Worm (Caenorhabditis elegans) whole organism, young adult: ENCODE results near the gene C05C8.1.
A peak's percentile ranks its signal among the peaks of the same experiment; 100 is the strongest.

ENCODE experiments used
- B0261.1 ChIP-seq: sonication (generic microtip); optimal IDR thresholded peaks from 2 replicates; lab custom pipeline; 2016; ENCODE audit warnings: mild to moderate bottlenecking, missing genetic modification characterization, moderate library complexity, missing compliant biosample characterization
- B0336.3 ChIP-seq: fragments of 200-800 bp; sonication (Bioruptor generic); IDR thresholded peaks from 2 replicates; pipeline ENCODE4 v1.3.6; 2022; ENCODE audit warnings: missing genetic modification characterization, missing compliant biosample characterization
- C06A6.2 ChIP-seq: fragments of 200-800 bp; sonication (Bioruptor generic); conservative IDR thresholded peaks from 2 replicates; pipeline ENCODE4 v1.3.6; 2022; ENCODE audit warnings: missing genetic modification characterization, missing compliant biosample characterization
- D2030.7 ChIP-seq: fragments of 200-800 bp; sonication (Bioruptor generic); IDR thresholded peaks from 2 replicates; pipeline ENCODE4 v1.3.6; 2022; ENCODE audit warnings: missing genetic modification reagents, missing genetic modification characterization, missing compliant biosample characterization
- F23B12.7 ChIP-seq: sonication (generic microtip); optimal IDR thresholded peaks from 2 replicates; lab custom pipeline; 2017; ENCODE audit warnings: missing genetic modification characterization, mild to moderate bottlenecking, missing compliant biosample characterization, antibody characterized with exemption, moderate library complexity; ENCODE audit not compliant: insufficient read depth
- F39B2.1 ChIP-seq: fragments of 200-800 bp; sonication (Bioruptor generic); IDR thresholded peaks from 2 replicates; pipeline ENCODE4 v1.3.6; 2022; ENCODE audit warnings: missing genetic modification reagents, missing genetic modification characterization, missing compliant biosample characterization
- F49E8.2 ChIP-seq: sonication (generic microtip); optimal IDR thresholded peaks from 3 replicates; lab custom pipeline; 2017; ENCODE audit warnings: missing genetic modification characterization, mild to moderate bottlenecking, missing compliant biosample characterization, antibody characterized with exemption, moderate library complexity; ENCODE audit not compliant: insufficient read depth
- F57C9.4 ChIP-seq: sonication (generic microtip); optimal IDR thresholded peaks from 2 replicates; lab custom pipeline; 2017; ENCODE audit warnings: mild to moderate bottlenecking, missing genetic modification characterization, missing compliant biosample characterization
- Y79H2A.3 ChIP-seq: fragments of 200-800 bp; sonication (Bioruptor generic); conservative IDR thresholded peaks from 2 replicates; pipeline ENCODE4 v1.3.6; 2022; ENCODE audit warnings: missing genetic modification reagents, missing genetic modification characterization, missing compliant biosample characterization
- athp-1 ChIP-seq: sonication (generic microtip); optimal IDR thresholded peaks from 2 replicates; lab custom pipeline; 2017; ENCODE audit warnings: mild to moderate bottlenecking, missing genetic modification characterization, missing compliant biosample characterization
- bed-2 ChIP-seq: fragments of 200-800 bp; sonication (Bioruptor generic); IDR thresholded peaks from 2 replicates; pipeline ENCODE4 v1.3.6; 2022; ENCODE audit warnings: missing genetic modification reagents, missing genetic modification characterization, missing compliant biosample characterization
- ccch-3 ChIP-seq: fragments of 200-800 bp; sonication (Bioruptor generic); optimal IDR thresholded peaks from 2 replicates; lab custom pipeline; 2018; ENCODE audit warnings: mild to moderate bottlenecking, missing genetic modification characterization, missing compliant biosample characterization
- ceh-27 ChIP-seq: fragments of 200-800 bp; sonication (Bioruptor generic); optimal IDR thresholded peaks from 2 replicates; lab custom pipeline; 2018; ENCODE audit warnings: mild to moderate bottlenecking, missing genetic modification characterization, moderate library complexity, missing compliant biosample characterization
- ceh-79 ChIP-seq: sonication (generic microtip); optimal IDR thresholded peaks from 2 replicates; lab custom pipeline; 2017; ENCODE audit warnings: mild to moderate bottlenecking, missing genetic modification characterization, missing compliant biosample characterization
- chd-7 ChIP-seq: sonication (generic microtip); optimal IDR thresholded peaks from 2 replicates; lab custom pipeline; 2016; ENCODE audit warnings: mild to moderate bottlenecking, missing genetic modification characterization, moderate library complexity, missing compliant biosample characterization
- die-1 ChIP-seq: sonication (generic microtip); optimal IDR thresholded peaks from 2 replicates; lab custom pipeline; 2016; ENCODE audit warnings: missing genotype, mild to moderate bottlenecking, missing genetic modification characterization, missing compliant biosample characterization
- dox-1 ChIP-seq: fragments of 200-800 bp; sonication (Bioruptor generic); IDR thresholded peaks from 2 replicates; pipeline ENCODE4 v1.3.6; 2022; ENCODE audit warnings: missing genetic modification reagents, missing genetic modification characterization, missing compliant biosample characterization
- dpff-1 ChIP-seq: sonication (generic microtip); optimal IDR thresholded peaks from 2 replicates; lab custom pipeline; 2017; ENCODE audit warnings: mild to moderate bottlenecking, missing genetic modification characterization, missing compliant biosample characterization
- ets-4 ChIP-seq: fragments of 200-800 bp; sonication (Bioruptor generic); optimal IDR thresholded peaks from 2 replicates; lab custom pipeline; 2018; ENCODE audit warnings: mild to moderate bottlenecking, missing genetic modification characterization, missing compliant biosample characterization
- fkh-3 ChIP-seq: sonication (generic microtip); optimal IDR thresholded peaks from 2 replicates; lab custom pipeline; 2016; ENCODE audit warnings: mild to moderate bottlenecking, missing genetic modification characterization, missing compliant biosample characterization
- gei-17 ChIP-seq: fragments of 200-800 bp; sonication (Bioruptor generic); optimal IDR thresholded peaks from 2 replicates; lab custom pipeline; 2018; ENCODE audit warnings: mild to moderate bottlenecking, missing genetic modification characterization, missing compliant biosample characterization
- him-1 ChIP-seq: sonication (generic microtip); optimal IDR thresholded peaks from 2 replicates; lab custom pipeline; 2016; ENCODE audit warnings: missing genotype, missing genetic modification reagents, missing genetic modification characterization, missing compliant biosample characterization
- hlh-12 ChIP-seq: sonication (generic microtip); optimal IDR thresholded peaks from 2 replicates; lab custom pipeline; 2016; ENCODE audit warnings: missing genetic modification characterization, missing compliant biosample characterization
- hsf-1 ChIP-seq: fragments of 200-800 bp; sonication (Bioruptor generic); IDR thresholded peaks from 2 replicates; pipeline ENCODE4 v1.3.6; 2022; ENCODE audit warnings: missing genetic modification reagents, missing genetic modification characterization, missing compliant biosample characterization
- let-526 ChIP-seq: fragments of 200-800 bp; sonication (Bioruptor generic); IDR thresholded peaks from 2 replicates; pipeline ENCODE4 v1.3.6; 2022; ENCODE audit warnings: missing genetic modification reagents, missing genetic modification characterization, missing compliant biosample characterization
- let-607 ChIP-seq, 2 experiments: fragments of 200-800 bp in 1 of 2; sonication (Bioruptor generic) in 1 of 2; sonication (generic microtip) in 1 of 2; optimal IDR thresholded peaks; 2 replicates each; lab custom pipeline; 2016 to 2018; ENCODE audit warnings: mild to moderate bottlenecking in 2 of 2, missing compliant biosample characterization in 2 of 2, missing genetic modification characterization in 2 of 2, moderate library complexity in 2 of 2, missing genotype in 1 of 2
- lin-35 ChIP-seq, 3 experiments: fragments of 150-350 bp in 2 of 3; sonication (generic microtip) in 1 of 3; optimal IDR thresholded peaks; 2 replicates each; lab custom pipeline; 2014 to 2018; ENCODE audit warnings: missing biosample characterization in 3 of 3, missing genetic modification characterization in 3 of 3, missing genetic modification reagents in 3 of 3
- madf-10 ChIP-seq: sonication (generic microtip); optimal IDR thresholded peaks from 2 replicates; lab custom pipeline; 2016; ENCODE audit warnings: mild to moderate bottlenecking, missing genetic modification characterization, missing compliant biosample characterization
- madf-3 ChIP-seq: fragments of 200-800 bp; sonication (Bioruptor generic); IDR thresholded peaks from 2 replicates; pipeline ENCODE4 v1.3.6; 2022; ENCODE audit warnings: missing genetic modification reagents, missing genetic modification characterization, missing compliant biosample characterization
- madf-6 ChIP-seq: fragments of 200-800 bp; sonication (Bioruptor generic); IDR thresholded peaks from 2 replicates; pipeline ENCODE4 v1.3.6; 2022; ENCODE audit warnings: missing genetic modification reagents, missing genetic modification characterization, missing compliant biosample characterization
- mcd-1 ChIP-seq: fragments of 200-800 bp; sonication (Bioruptor generic); IDR thresholded peaks from 2 replicates; pipeline ENCODE4 v1.3.6; 2022; ENCODE audit warnings: missing genetic modification reagents, missing genetic modification characterization, missing compliant biosample characterization
- nfya-1 ChIP-seq: sonication (generic microtip); optimal IDR thresholded peaks from 2 replicates; lab custom pipeline; 2017; ENCODE audit warnings: antibody characterized with exemption, missing compliant biosample characterization, missing genetic modification characterization, borderline replicate concordance; ENCODE audit not compliant: insufficient read depth
- nfya-2 ChIP-seq: fragments of 200-800 bp; sonication (Bioruptor generic); IDR thresholded peaks from 2 replicates; pipeline ENCODE4 v1.3.6; 2022; ENCODE audit warnings: missing genetic modification reagents, missing genetic modification characterization, missing compliant biosample characterization
- nfyb-1 ChIP-seq: fragments of 200-800 bp; sonication (Bioruptor generic); IDR thresholded peaks from 2 replicates; pipeline ENCODE4 v1.3.6; 2022; ENCODE audit warnings: missing genetic modification reagents, missing genetic modification characterization, missing compliant biosample characterization
- nhr-27 ChIP-seq: fragments of 200-800 bp; sonication (Bioruptor generic); optimal IDR thresholded peaks from 2 replicates; lab custom pipeline; 2018; ENCODE audit warnings: mild to moderate bottlenecking, missing genetic modification characterization, moderate library complexity, missing compliant biosample characterization
- nhr-80 ChIP-seq: sonication (generic microtip); optimal IDR thresholded peaks from 2 replicates; lab custom pipeline; 2016; ENCODE audit warnings: missing genetic modification characterization, missing compliant biosample characterization
- pbrm-1 ChIP-seq: fragments of 200-800 bp; sonication (Bioruptor generic); IDR thresholded peaks from 2 replicates; pipeline ENCODE4 v1.3.6; 2022; ENCODE audit warnings: missing genetic modification reagents, missing genetic modification characterization, missing compliant biosample characterization
- pha-4 ChIP-seq: fragments of 150-350 bp; sonication (generic microtip); optimal IDR thresholded peaks from 2 replicates; lab custom pipeline; 2014; ENCODE audit warnings: missing biosample characterization, missing genetic modification reagents, missing genetic modification characterization
- snpc-1.1 ChIP-seq: sonication (generic microtip); optimal IDR thresholded peaks from 2 replicates; lab custom pipeline; 2017; ENCODE audit warnings: missing genetic modification characterization, mild to moderate bottlenecking, missing compliant biosample characterization, antibody characterized with exemption, moderate library complexity, missing genotype, missing genetic modification reagents; ENCODE audit not compliant: insufficient read depth
- snpc-4 ChIP-seq, 5 experiments: fragments of 150-350 bp in 1 of 5; sonication (generic microtip) in 4 of 5; optimal IDR thresholded peaks; 2 replicates each; lab custom pipeline; 2014 to 2018; ENCODE audit warnings: missing genetic modification characterization in 5 of 5, missing biosample characterization in 3 of 5, antibody characterized with exemption in 2 of 5, mild to moderate bottlenecking in 2 of 5, missing compliant biosample characterization in 2 of 5, missing genotype in 2 of 5, moderate library complexity in 2 of 5, missing genetic modification reagents in 1 of 5
- somi-1 ChIP-seq: fragments of 200-800 bp; sonication (Bioruptor generic); optimal IDR thresholded peaks from 2 replicates; lab custom pipeline; 2018; ENCODE audit warnings: mild to moderate bottlenecking, missing genetic modification characterization, missing compliant biosample characterization
- sptf-2 ChIP-seq: fragments of 200-800 bp; sonication (Bioruptor generic); optimal IDR thresholded peaks from 2 replicates; lab custom pipeline; 2018; ENCODE audit warnings: mild to moderate bottlenecking, missing genetic modification characterization, missing compliant biosample characterization
- tbp1 ChIP-seq: fragments of 200-800 bp; sonication (Bioruptor generic); optimal IDR thresholded peaks from 2 replicates; lab custom pipeline; 2018; ENCODE audit warnings: mild to moderate bottlenecking, missing genetic modification characterization, missing compliant biosample characterization
- tlf-1 ChIP-seq: fragments of 200-800 bp; sonication (Bioruptor generic); optimal IDR thresholded peaks from 2 replicates; lab custom pipeline; 2018; ENCODE audit warnings: mild to moderate bottlenecking, missing genetic modification characterization, missing compliant biosample characterization
- ztf-18 ChIP-seq: sonication (generic microtip); optimal IDR thresholded peaks from 2 replicates; lab custom pipeline; 2016; ENCODE audit warnings: missing genotype, mild to moderate bottlenecking, missing genetic modification characterization, missing compliant biosample characterization
- ztf-22 ChIP-seq: fragments of 200-800 bp; sonication (Bioruptor generic); optimal IDR thresholded peaks from 2 replicates; lab custom pipeline; 2018; ENCODE audit warnings: mild to moderate bottlenecking, missing genetic modification characterization, moderate library complexity, missing compliant biosample characterization
- ztf-25 ChIP-seq: fragments of 200-800 bp; sonication (Bioruptor generic); IDR thresholded peaks from 2 replicates; pipeline ENCODE4 v1.3.6; 2022; ENCODE audit warnings: missing genetic modification reagents, missing genetic modification characterization, missing compliant biosample characterization
- ztf-28 ChIP-seq: fragments of 200-800 bp; sonication (Bioruptor generic); IDR thresholded peaks from 2 replicates; pipeline ENCODE4 v1.3.6; 2022; ENCODE audit warnings: missing genetic modification reagents, missing genetic modification characterization, missing compliant biosample characterization

The C05C8.1 gene

ce11 chrV:7230847-7231246 lies 8.7 kb upstream of the C05C8.1 start, which contains the start of the genes gei-6 and krr-1 (continued):
- TF ChIP-seq tbp1 (GFP tag; lab: Kevin White, UChicago) (peak; percentile 25), madf-6 (peak; percentile 55; the same call in 1 of the 2 replicates), B0336.3 (no peak), D2030.7 (GFP tag; lab: Robert Waterston, UW) (no peak), him-1 (tag; lab: Kevin White, UChicago) (no peak), mcd-1 (peak; percentile 65), sptf-2 (GFP tag; lab: Kevin White, UChicago) (no peak), pha-4 (tag; lab: Kevin White, UChicago) (no peak), somi-1 (no peak), C06A6.2 (GFP tag; lab: Robert Waterston, UW) (no peak), nfya-1 (tag; lab: Kevin White, UChicago) (no peak), madf-10 (no peak), madf-3 (no peak), dox-1 (GFP tag; lab: Robert Waterston, UW) (no peak), let-607 (tag; optimal IDR thresholded peaks at IDR 0.05; lab: Kevin White, UChicago) (no peak), tlf-1 (GFP tag; lab: Kevin White, UChicago) (no peak), die-1 (tag; lab: Kevin White, UChicago) (no peak), snpc-4 (GFP tag; optimal IDR thresholded peaks at IDR 0.05; lab: Kevin White, UChicago) (peak; percentile 9), snpc-4 (tag; optimal IDR thresholded peaks at IDR 0.05; lab: Kevin White, UChicago) (peak in 2 of 4 experiments; percentile 2 to 17), nhr-27 (tag; lab: Kevin White, UChicago) (no peak), chd-7 (tag; lab: Kevin White, UChicago) (no peak), dpff-1 (no peak), ccch-3 (no peak), F57C9.4 (no peak), gei-17 (GFP tag; lab: Kevin White, UChicago) (no peak), hlh-12 (tag; lab: Kevin White, UChicago) (no peak), ets-4 (GFP tag; lab: Kevin White, UChicago) (no peak), bed-2 (GFP tag; lab: Robert Waterston, UW) (no peak), ceh-27 (GFP tag; lab: Kevin White, UChicago) (peak; percentile 9), F23B12.7 (tag; lab: Kevin White, UChicago) (peak; percentile 73), hsf-1 (GFP tag; lab: Robert Waterston, UW) (no peak), pbrm-1 (GFP tag; lab: Robert Waterston, UW) (peak; percentile 15; the same call in 1 of the 2 replicates), ztf-25 (GFP tag; lab: Robert Waterston, UW) (no peak), nhr-80 (tag; lab: Kevin White, UChicago) (no peak), B0261.1 (tag; lab: Kevin White, UChicago) (no peak), lin-35 (GFP tag; optimal IDR thresholded peaks at IDR 0.05; lab: Kevin White, UChicago) (peak in 1 of 3 experiments; percentile 53), let-526 (GFP tag; lab: Robert Waterston, UW) (no peak), athp-1 (tag; lab: Kevin White, UChicago) (no peak), ceh-79 (tag; lab: Kevin White, UChicago) (no peak), snpc-1.1 (peak; percentile 50), fkh-3 (no peak), nfyb-1 (GFP tag; lab: Robert Waterston, UW) (no peak), F39B2.1 (GFP tag; lab: Robert Waterston, UW) (no peak), F49E8.2 (tag; lab: Kevin White, UChicago) (peak; percentile 8), ztf-28 (GFP tag; lab: Robert Waterston, UW) (no peak), ztf-18 (tag; lab: Kevin White, UChicago) (no peak), ztf-22 (GFP tag; lab: Kevin White, UChicago) (no peak), nfya-2 (no peak), Y79H2A.3 (GFP tag; lab: Robert Waterston, UW) (no peak)
